Worm (Caenorhabditis elegans): ENCODE data around the gene K01A12.2.
A peak's percentile ranks its signal among the peaks of the same experiment; 100 is the strongest.

K01A12.2 gene

ce11 chrX:8638679-8639184 is 25.6 kb downstream of the K01A12.2 start:
- TF ChIP-seq lsy-12 (tag; optimal IDR thresholded peaks at IDR 0.05) = peak; percentile 10
- no peak for TF ChIP-seq fkh-2 (tag; optimal IDR thresholded peaks at IDR 0.05)
- no peak for TF ChIP-seq nfya-1 (tag; optimal IDR thresholded peaks at IDR 0.05; ENCODE audit: insufficient read depth)
- TF ChIP-seq nhr-43 (tag; optimal IDR thresholded peaks at IDR 0.05; ENCODE audit: poor library complexity, severe bottlenecking) = peak; percentile 45
- TF ChIP-seq nhr-25 (tag; optimal IDR thresholded peaks at IDR 0.05) = peak; percentile 12
- TF ChIP-seq mml-1 (tag; optimal IDR thresholded peaks at IDR 0.05) = no peak

- peak; percentile 49 for TF ChIP-seq nhr-43 (tag; optimal IDR thresholded peaks at IDR 0.05; ENCODE audit: poor library complexity, severe bottlenecking)
- peak; percentile 16 for TF ChIP-seq elt-2 (tag; optimal IDR thresholded peaks at IDR 0.05)
- no peak for TF ChIP-seq lsy-12 (tag; optimal IDR thresholded peaks at IDR 0.05)
Observed at ce11 chrX:8640654-8641053, 27.5 kb downstream of the K01A12.2 start.

- TF ChIP-seq jun-1 (tag; optimal IDR thresholded peaks at IDR 0.05) = no peak
- TF ChIP-seq ceh-28 (tag; optimal IDR thresholded peaks at IDR 0.05) = no peak
- no peak for TF ChIP-seq elt-2 (tag; optimal IDR thresholded peaks at IDR 0.05)
- no peak for TF ChIP-seq ZK546.5 (tag; optimal IDR thresholded peaks at IDR 0.05)
- TF ChIP-seq R02D3.7 (tag; optimal IDR thresholded peaks at IDR 0.05) = no peak
- TF ChIP-seq nhr-12 (tag; optimal IDR thresholded peaks at IDR 0.05) = no peak
- no peak for TF ChIP-seq snpc-4 (tag; optimal IDR thresholded peaks at IDR 0.05)
- TF ChIP-seq ceh-82 (tag; optimal IDR thresholded peaks at IDR 0.05) = no peak
Observed at ce11 chrX:8643817-8644216, 30.7 kb downstream of the K01A12.2 start, which contains the start of gene stg-2. stg-2 (minus strand) TSS chrX:8643917.

ce11 chrX:8646287-8646686 is 33.1 kb downstream of the K01A12.2 start:
- TF ChIP-seq jun-1 (tag; optimal IDR thresholded peaks at IDR 0.05) (peak; percentile 1), ceh-16 (tag; optimal IDR thresholded peaks at IDR 0.05) (no peak), mml-1 (tag; optimal IDR thresholded peaks at IDR 0.05) (no peak), lin-39 (tag; optimal IDR thresholded peaks at IDR 0.05) (no peak), ztf-4 (tag; optimal IDR thresholded peaks at IDR 0.05) (no peak), nfya-1 (tag; optimal IDR thresholded peaks at IDR 0.05; ENCODE audit: insufficient read depth) (peak; percentile 30), unc-39 (tag; optimal IDR thresholded peaks at IDR 0.05) (no peak), ceh-28 (tag; optimal IDR thresholded peaks at IDR 0.05) (no peak), skn-1 (tag; optimal IDR thresholded peaks at IDR 0.05) (no peak), aly-2 (tag; optimal IDR thresholded peaks at IDR 0.05) (no peak), nhr-43 (tag; optimal IDR thresholded peaks at IDR 0.05; ENCODE audit: poor library complexity, severe bottlenecking) (peak; percentile 51), tbx-2 (tag; optimal IDR thresholded peaks at IDR 0.05) (peak; percentile 4), zag-1 (tag; optimal IDR thresholded peaks at IDR 0.05) (no peak), elt-2 (tag; optimal IDR thresholded peaks at IDR 0.05) (peak; percentile 32), fkh-2 (tag; optimal IDR thresholded peaks at IDR 0.05) (no peak), nhr-25 (tag; optimal IDR thresholded peaks at IDR 0.05) (no peak), pha-4 (tag; optimal IDR thresholded peaks at IDR 0.05) (peak; percentile 37), R02D3.7 (tag; optimal IDR thresholded peaks at IDR 0.05) (no peak), eor-1 (tag; optimal IDR thresholded peaks at IDR 0.05) (no peak), elt-1 (tag; optimal IDR thresholded peaks at IDR 0.05) (no peak), lsy-12 (tag; optimal IDR thresholded peaks at IDR 0.05) (no peak), nhr-28 (tag; optimal IDR thresholded peaks at IDR 0.05) (no peak), snpc-4 (tag; optimal IDR thresholded peaks at IDR 0.05) (no peak), ZK546.5 (tag; optimal IDR thresholded peaks at IDR 0.05) (no peak), daf-12 (tag; optimal IDR thresholded peaks at IDR 0.05) (no peak), hmg-11 (tag; optimal IDR thresholded peaks at IDR 0.05) (peak; percentile 70)

- no peak for TF ChIP-seq elt-2 (tag; optimal IDR thresholded peaks at IDR 0.05)
- TF ChIP-seq nhr-12 (tag; optimal IDR thresholded peaks at IDR 0.05) = no peak
- no peak for TF ChIP-seq nhr-76 (tag; optimal IDR thresholded peaks at IDR 0.05)
- TF ChIP-seq nhr-23 (tag; optimal IDR thresholded peaks at IDR 0.05) = no peak
- TF ChIP-seq aly-2 (tag; optimal IDR thresholded peaks at IDR 0.05) = no peak
- TF ChIP-seq nhr-77 (tag; optimal IDR thresholded peaks at IDR 0.05) = no peak
Observed at ce11 chrX:8646997-8647396, 33.8 kb downstream of the K01A12.2 start, which contains the start of gene F12D9.2. F12D9.2 (minus strand) TSS chrX:8647097.

ce11 chrX:8648582-8648981 is 35.4 kb downstream of the K01A12.2 start:
- no peak for TF ChIP-seq egl-5 (tag; optimal IDR thresholded peaks at IDR 0.05)
- TF ChIP-seq ceh-28 (tag; optimal IDR thresholded peaks at IDR 0.05) = no peak

All from whole organism, L3 larva.